Worm (Caenorhabditis elegans) whole organism, L1 larva: ENCODE measurements around the gene lpr-3.

ENCODE experiments used
- C04F5.9 ChIP-seq: sonication (generic microtip); optimal IDR thresholded peaks from 2 replicates; lab custom pipeline; 2016; ENCODE audit warnings: missing genetic modification characterization, missing compliant biosample characterization
- F16B12.6 ChIP-seq: fragments of 150-350 bp; optimal IDR thresholded peaks from 2 replicates; lab custom pipeline; 2014; ENCODE audit warnings: missing biosample characterization, missing genetic modification characterization
- Y116A8C.19 ChIP-seq: sonication (generic microtip); optimal IDR thresholded peaks from 2 replicates; lab custom pipeline; 2016; ENCODE audit warnings: missing compliant biosample characterization, missing genetic modification characterization, borderline replicate concordance
- alr-1 ChIP-seq: fragments of 200-800 bp; sonication (Bioruptor generic); optimal IDR thresholded peaks from 2 replicates; lab custom pipeline; 2018; ENCODE audit warnings: borderline replicate concordance, mild to moderate bottlenecking, missing genetic modification characterization, missing compliant biosample characterization
- ceh-63 ChIP-seq: fragments of 200-800 bp; sonication (Bioruptor generic); optimal IDR thresholded peaks from 2 replicates; lab custom pipeline; 2018; ENCODE audit warnings: mild to moderate bottlenecking, missing genetic modification characterization, missing compliant biosample characterization
- ceh-8 ChIP-seq: fragments of 200-800 bp; sonication (Bioruptor generic); optimal IDR thresholded peaks from 2 replicates; lab custom pipeline; 2018; ENCODE audit warnings: mild to moderate bottlenecking, missing genetic modification characterization, moderate library complexity, missing compliant biosample characterization
- dpl-1 ChIP-seq, 3 experiments: fragments of 150-350 bp in 2 of 3; sonication (generic microtip) in 1 of 3; optimal IDR thresholded peaks; 2 replicates each; lab custom pipeline; 2014 to 2017; ENCODE audit warnings: missing biosample characterization in 3 of 3, missing genetic modification characterization in 3 of 3, missing genetic modification reagents in 3 of 3
- efl-1 ChIP-seq, 4 experiments: fragments of 150-350 bp; optimal IDR thresholded peaks in 3 of 4; peaks in 1 of 4; 1 replicate in 1 of 4; 2 replicates in 3 of 4; lab custom pipeline; 2014; ENCODE audit warnings: missing biosample characterization in 2 of 4, missing genetic modification characterization in 2 of 4, missing genetic modification reagents in 2 of 4
- efl-3 ChIP-seq: fragments of 200-800 bp; sonication (Bioruptor generic); optimal IDR thresholded peaks from 2 replicates; lab custom pipeline; 2018; ENCODE audit warnings: mild to moderate bottlenecking, missing genetic modification characterization, missing compliant biosample characterization
- elt-2 ChIP-seq: sonication (generic microtip); optimal IDR thresholded peaks from 2 replicates; lab custom pipeline; 2016; ENCODE audit warnings: missing genetic modification characterization, mild to moderate bottlenecking, inconsistent platforms, missing compliant biosample characterization, missing genetic modification reagents
- grh-1 ChIP-seq: fragments of 200-800 bp; sonication (Bioruptor generic); IDR thresholded peaks from 2 replicates; pipeline ENCODE4 v1.3.6; 2022; ENCODE audit warnings: missing genetic modification reagents, missing genetic modification characterization, missing compliant biosample characterization
- hlh-17 ChIP-seq: fragments of 200-800 bp; sonication (Bioruptor generic); optimal IDR thresholded peaks from 2 replicates; lab custom pipeline; 2018; ENCODE audit warnings: missing genetic modification characterization, mild to moderate bottlenecking, missing compliant biosample characterization, moderate library complexity, borderline replicate concordance
- irx-1 ChIP-seq: sonication (generic microtip); optimal IDR thresholded peaks from 2 replicates; lab custom pipeline; 2016; ENCODE audit warnings: missing genetic modification characterization, missing compliant biosample characterization
- isw-1 ChIP-seq: fragments of 200-800 bp; sonication (Bioruptor generic); IDR thresholded peaks from 2 replicates; pipeline ENCODE4 v1.3.6; 2022; ENCODE audit warnings: missing genetic modification characterization, missing compliant biosample characterization
- lin-13 ChIP-seq: fragments of 150-350 bp; optimal IDR thresholded peaks from 2 replicates; lab custom pipeline; 2014; ENCODE audit warnings: missing biosample characterization, missing genetic modification reagents, missing genetic modification characterization
- lin-14 ChIP-seq: fragments of 200-800 bp; sonication (Bioruptor generic); optimal IDR thresholded peaks from 2 replicates; lab custom pipeline; 2018; ENCODE audit warnings: mild to moderate bottlenecking, missing genetic modification characterization, moderate library complexity, missing compliant biosample characterization
- lin-15B ChIP-seq: fragments of 150-350 bp; sonication (generic microtip); optimal IDR thresholded peaks from 3 replicates; lab custom pipeline; 2014; ENCODE audit warnings: missing biosample characterization, missing genetic modification characterization
- lin-35 ChIP-seq, 2 experiments: fragments of 150-350 bp; optimal IDR thresholded peaks; 2 replicates each; lab custom pipeline; 2014; ENCODE audit warnings: missing biosample characterization in 2 of 2, missing genetic modification characterization in 2 of 2, missing genetic modification reagents in 2 of 2
- lir-3 ChIP-seq: sonication (generic microtip); optimal IDR thresholded peaks from 2 replicates; lab custom pipeline; 2016; ENCODE audit warnings: mild to moderate bottlenecking, missing genetic modification characterization, moderate library complexity, missing compliant biosample characterization; ENCODE audit not compliant: poor library complexity
- lsy-2 ChIP-seq, 2 experiments: fragments of 150-350 bp; optimal IDR thresholded peaks; 2 replicates each; lab custom pipeline; 2014; ENCODE audit warnings: missing biosample characterization in 2 of 2, missing genetic modification characterization in 2 of 2
- mdl-1 ChIP-seq, 2 experiments: fragments of 150-350 bp; optimal IDR thresholded peaks; 2 replicates each; lab custom pipeline; 2014 to 2017; ENCODE audit warnings: missing biosample characterization in 2 of 2, missing genetic modification characterization in 2 of 2, inconsistent platforms in 1 of 2
- nhr-20 ChIP-seq: sonication (generic microtip); optimal IDR thresholded peaks from 2 replicates; lab custom pipeline; 2016; ENCODE audit warnings: mild to moderate bottlenecking, missing genetic modification characterization, missing compliant biosample characterization
- nhr-47 ChIP-seq: sonication (generic microtip); optimal IDR thresholded peaks from 2 replicates; lab custom pipeline; 2016; ENCODE audit warnings: mild to moderate bottlenecking, missing genetic modification characterization, moderate library complexity, missing compliant biosample characterization
- nhr-71 ChIP-seq: sonication (generic microtip); optimal IDR thresholded peaks from 2 replicates; lab custom pipeline; 2016; ENCODE audit warnings: mild to moderate bottlenecking, missing genetic modification characterization, moderate library complexity, missing compliant biosample characterization
- nhr-85 ChIP-seq: sonication (generic microtip); peaks from one replicate; lab custom pipeline; 2016; ENCODE audit warnings: missing genetic modification characterization, inconsistent platforms, missing compliant biosample characterization
- pax-3 ChIP-seq: fragments of 200-800 bp; sonication (Bioruptor generic); optimal IDR thresholded peaks from 2 replicates; lab custom pipeline; 2018; ENCODE audit warnings: mild to moderate bottlenecking, missing genetic modification characterization, moderate library complexity, missing compliant biosample characterization
- rnt-1 ChIP-seq: sonication (generic microtip); optimal IDR thresholded peaks from 2 replicates; lab custom pipeline; 2016; ENCODE audit warnings: mild to moderate bottlenecking, missing genetic modification characterization, moderate library complexity, missing compliant biosample characterization
- sox-4 ChIP-seq: sonication (generic microtip); optimal IDR thresholded peaks from 2 replicates; lab custom pipeline; 2016; ENCODE audit warnings: missing genetic modification characterization, missing compliant biosample characterization
- sptf-1 ChIP-seq: fragments of 150-350 bp; optimal IDR thresholded peaks from 2 replicates; lab custom pipeline; 2014; ENCODE audit warnings: missing biosample characterization, missing genetic modification characterization
- unc-30 ChIP-seq: sonication (generic microtip); optimal IDR thresholded peaks from 2 replicates; lab custom pipeline; 2017; ENCODE audit warnings: missing biosample characterization, missing genetic modification characterization
- vab-15 ChIP-seq: sonication (generic microtip); optimal IDR thresholded peaks from 2 replicates; lab custom pipeline; 2017; ENCODE audit warnings: missing genotype, mild to moderate bottlenecking, missing genetic modification characterization, missing compliant biosample characterization
- xbp-1 ChIP-seq: sonication (generic microtip); optimal IDR thresholded peaks from 2 replicates; lab custom pipeline; 2016; ENCODE audit warnings: missing genetic modification characterization, missing compliant biosample characterization
- zag-1 ChIP-seq: fragments of 150-350 bp; optimal IDR thresholded peaks from 2 replicates; lab custom pipeline; 2014; ENCODE audit warnings: missing biosample characterization, missing genetic modification characterization

The lpr-3 gene

DNA sequence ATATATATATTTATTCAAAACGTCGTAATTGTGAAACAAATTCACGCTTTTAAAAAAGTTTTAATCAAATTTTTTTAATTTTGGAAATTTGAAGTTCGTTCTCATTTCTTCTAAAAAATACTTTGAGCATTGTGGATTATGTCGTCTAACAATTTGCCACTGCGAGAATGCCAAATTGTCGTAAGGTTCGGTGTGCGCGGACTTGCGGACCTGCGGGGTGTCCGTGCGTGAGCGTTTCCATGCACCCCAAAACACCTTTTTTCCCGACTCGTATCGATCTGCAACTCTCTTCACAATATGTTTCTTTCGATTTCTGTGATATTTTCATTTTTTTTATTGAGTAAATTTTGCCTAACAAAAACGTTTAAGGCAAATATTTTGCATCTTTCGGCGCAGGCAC, 15.5 kb downstream of the lpr-3 start:
- TF ChIP-seq nhr-85 (tag; lab: Kevin White, UChicago) (no peak), efl-1 (optimal IDR thresholded peaks at IDR 0.05; lab: Kevin White, UChicago) (no peak), efl-1 (GFP tag; optimal IDR thresholded peaks at IDR 0.05 in 1 of 2; lab: Kevin White, UChicago) (peak in 1 of 2 experiments; percentile 59), lsy-2 (tag; optimal IDR thresholded peaks at IDR 0.05; lab: Kevin White, UChicago) (peak in 1 of 2 experiments; percentile 2), nhr-47 (tag; lab: Kevin White, UChicago) (no peak), ceh-8 (GFP tag; lab: Kevin White, UChicago) (no peak), F16B12.6 (peak; percentile 77)

ce11 chrX:11073358-11073757, 16.2 kb downstream of the lpr-3 start, which contains the start of gene W04G3.5:
W04G3.5 (plus strand) TSS chrX:11073658.
- TF ChIP-seq irx-1 (tag; lab: Kevin White, UChicago) (no peak), dpl-1 (GFP tag; optimal IDR thresholded peaks at IDR 0.05; lab: Kevin White, UChicago) (no peak), lin-35 (GFP tag; optimal IDR thresholded peaks at IDR 0.05; lab: Kevin White, UChicago) (no peak), alr-1 (tag; lab: Kevin White, UChicago) (no peak), lir-3 (tag; lab: Kevin White, UChicago) (no peak), lin-15B (tag; lab: Kevin White, UChicago) (no peak), zag-1 (no peak), xbp-1 (tag; lab: Kevin White, UChicago) (no peak)

ce11 chrX:11076491-11076890, 19.3 kb downstream of the lpr-3 start, which contains the start of gene W04G3.12:
W04G3.12 (minus strand) TSS chrX:11076801.
- TF ChIP-seq pax-3 (tag; lab: Kevin White, UChicago) = no peak
- TF ChIP-seq F16B12.6 = no peak
- no peak for TF ChIP-seq mdl-1 (tag; optimal IDR thresholded peaks at IDR 0.05; lab: Kevin White, UChicago)
- TF ChIP-seq lin-14 = no peak
- no peak for TF ChIP-seq nhr-47 (tag; lab: Kevin White, UChicago)
- no peak for TF ChIP-seq lin-13 (GFP tag; lab: Kevin White, UChicago)
- no peak for TF ChIP-seq C04F5.9 (tag; lab: Kevin White, UChicago)
- TF ChIP-seq xbp-1 (tag; lab: Kevin White, UChicago) = no peak
- no peak for TF ChIP-seq irx-1 (tag; lab: Kevin White, UChicago)
- TF ChIP-seq sox-4 (tag; lab: Kevin White, UChicago) = no peak

DNA sequence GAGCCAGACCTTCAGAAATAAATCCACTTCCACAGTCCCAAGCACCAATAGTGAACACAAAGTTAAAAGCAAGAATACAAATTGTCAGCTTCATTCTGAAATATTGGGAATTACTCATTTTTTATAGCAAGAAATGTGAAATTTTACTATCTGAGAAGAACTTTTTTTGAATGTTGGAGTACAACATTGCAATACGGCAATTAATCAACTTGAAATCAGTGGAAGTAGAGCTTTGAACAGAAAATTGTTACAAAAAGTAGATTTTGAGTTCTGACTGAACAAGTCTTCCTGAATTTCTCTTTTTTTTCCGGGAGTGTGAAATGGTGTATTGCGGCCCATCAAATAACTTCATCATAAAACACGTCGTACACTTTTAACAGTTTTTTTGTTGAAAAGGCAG, 20.9 kb downstream of the lpr-3 start, which contains the start of gene W04G3.10:
Gene W04G3.10, minus strand, starts transcription at position 101 of the 400 bp plus-strand sequence.
- TF ChIP-seq isw-1 (GFP tag; lab: Robert Waterston, UW) = no peak
- no peak for TF ChIP-seq efl-3
- TF ChIP-seq nhr-85 (tag; lab: Kevin White, UChicago) = no peak
- TF ChIP-seq sptf-1 (tag; lab: Kevin White, UChicago) = no peak
- TF ChIP-seq grh-1 (GFP tag; lab: Robert Waterston, UW) = no peak

- TF ChIP-seq sptf-1 (tag; lab: Kevin White, UChicago) (no peak), hlh-17 (GFP tag; lab: Kevin White, UChicago) (no peak)
These were observed 22.5 kb downstream of the lpr-3 start, which contains the start of gene W04G3.13 for ce11 chrX:11079667-11080066. W04G3.13 (minus strand) TSS chrX:11079767.

DNA sequence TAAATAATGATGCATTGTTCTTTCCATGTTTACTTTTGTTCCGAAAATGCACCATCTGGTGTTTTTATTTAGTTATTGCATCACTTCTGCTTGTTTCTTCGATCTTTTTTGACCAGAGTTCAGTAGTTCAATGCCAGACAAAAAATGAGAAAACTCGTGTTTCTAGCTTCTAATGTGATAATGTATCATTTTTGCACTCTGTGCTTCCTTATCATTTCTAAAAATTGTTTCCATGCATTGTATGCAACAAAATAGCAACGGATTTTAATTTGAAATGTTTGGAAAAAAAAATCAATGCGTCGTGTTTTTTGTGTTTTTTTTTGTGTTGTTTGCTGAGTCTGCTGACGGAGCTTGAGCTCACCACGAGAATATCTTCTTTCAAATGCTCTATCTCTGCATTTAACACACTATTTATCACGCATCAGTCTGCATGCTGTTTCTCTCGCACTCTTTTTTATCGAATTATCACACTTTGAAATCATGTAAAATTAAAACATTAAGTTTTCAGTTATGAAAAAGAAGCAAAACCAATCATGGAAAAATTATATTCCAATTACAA, 23.0 kb downstream of the lpr-3 start, which contains the start of gene sulp-7:
Gene sulp-7, plus strand, starts transcription at position 509 of the 559 bp plus-strand sequence.
- no peak for TF ChIP-seq ceh-63 (GFP tag; lab: Kevin White, UChicago)
- no peak for TF ChIP-seq vab-15 (tag; lab: Kevin White, UChicago)
- peak; percentile 2 for TF ChIP-seq nhr-20 (tag; lab: Kevin White, UChicago)
- TF ChIP-seq nhr-71 (tag; lab: Kevin White, UChicago) = peak; percentile 35
- no peak for TF ChIP-seq Y116A8C.19
- TF ChIP-seq elt-2 = peak; percentile 55
- TF ChIP-seq rnt-1 = peak; percentile 22
- no peak for TF ChIP-seq mdl-1 (tag; optimal IDR thresholded peaks at IDR 0.05; lab: Kevin White, UChicago)
- no peak for TF ChIP-seq lin-15B (tag; lab: Kevin White, UChicago)
- TF ChIP-seq unc-30 (tag; lab: Kevin White, UChicago) = no peak
- TF ChIP-seq, all 84 proteins: peak for 4
